Worm (Caenorhabditis elegans) whole organism, mixed stage, embryonic: Measurements from ENCODE around the gene gtf-2F2.
"Not testable (repeated sequence)": the region's sequence is repeated elsewhere in the genome, so short reads cannot be mapped to it uniquely, and the experiment has no call there.

Experiments used
- M03D4.4 ChIP-seq: sonication (generic microtip); optimal IDR thresholded peaks from 2 replicates; lab custom pipeline; 2017; ENCODE audit warnings: mild to moderate bottlenecking, missing genetic modification characterization, missing compliant biosample characterization
- bed-3 ChIP-seq: fragments of 200-800 bp; sonication (Bioruptor generic); optimal IDR thresholded peaks from 3 replicates; lab custom pipeline; 2018; ENCODE audit warnings: mild to moderate bottlenecking, missing genetic modification characterization, moderate library complexity, missing compliant biosample characterization
- ceh-39 ChIP-seq: fragments of 150-350 bp; optimal IDR thresholded peaks from 2 replicates; lab custom pipeline; 2014; ENCODE audit warnings: missing biosample characterization, missing genetic modification characterization
- ceh-43 ChIP-seq: fragments of 200-800 bp; sonication (Bioruptor generic); optimal IDR thresholded peaks from 2 replicates; lab custom pipeline; 2018; ENCODE audit warnings: mild to moderate bottlenecking, missing genetic modification characterization, moderate library complexity, missing compliant biosample characterization
- ceh-83 ChIP-seq: fragments of 200-800 bp; sonication (Bioruptor generic); optimal IDR thresholded peaks from 2 replicates; lab custom pipeline; 2018; ENCODE audit warnings: mild to moderate bottlenecking, missing genetic modification characterization, missing compliant biosample characterization
- ces-1 ChIP-seq: fragments of 150-350 bp; optimal IDR thresholded peaks from 2 replicates; lab custom pipeline; 2014; ENCODE audit warnings: missing biosample characterization, missing genetic modification reagents, missing genetic modification characterization
- cnd-1 ChIP-seq: fragments of 200-800 bp; sonication (Bioruptor generic); optimal IDR thresholded peaks from 2 replicates; lab custom pipeline; 2018; ENCODE audit warnings: mild to moderate bottlenecking, missing genetic modification characterization, missing compliant biosample characterization
- drap-1 ChIP-seq: fragments of 200-800 bp; sonication (Bioruptor generic); optimal IDR thresholded peaks from 3 replicates; lab custom pipeline; 2018; ENCODE audit warnings: mild to moderate bottlenecking, missing genetic modification characterization, missing compliant biosample characterization
- elt-1 ChIP-seq: sonication (generic microtip); optimal IDR thresholded peaks from 2 replicates; lab custom pipeline; 2017; ENCODE audit warnings: missing genetic modification characterization, mild to moderate bottlenecking, missing compliant biosample characterization, antibody characterized with exemption, moderate library complexity, borderline replicate concordance; ENCODE audit not compliant: insufficient read depth
- elt-3 ChIP-seq: fragments of 150-350 bp; optimal IDR thresholded peaks from 2 replicates; lab custom pipeline; 2014; ENCODE audit warnings: missing biosample characterization, missing genetic modification characterization
- flh-1 ChIP-seq: fragments of 200-800 bp; sonication (Bioruptor generic); optimal IDR thresholded peaks from 2 replicates; lab custom pipeline; 2018; ENCODE audit warnings: mild to moderate bottlenecking, missing genetic modification characterization, moderate library complexity, missing compliant biosample characterization
- ham-2 ChIP-seq: fragments of 200-800 bp; sonication (Bioruptor generic); optimal IDR thresholded peaks from 2 replicates; lab custom pipeline; 2018; ENCODE audit warnings: mild to moderate bottlenecking, missing genetic modification characterization, missing compliant biosample characterization
- hlh-1 ChIP-seq: fragments of 150-350 bp; optimal IDR thresholded peaks from 2 replicates; lab custom pipeline; 2014; ENCODE audit warnings: missing biosample characterization, missing genetic modification reagents, missing genetic modification characterization
- lin-13 ChIP-seq: fragments of 150-350 bp; optimal IDR thresholded peaks from 2 replicates; lab custom pipeline; 2014; ENCODE audit warnings: missing biosample characterization, missing genetic modification characterization
- lin-32 ChIP-seq: fragments of 200-800 bp; sonication (Bioruptor generic); optimal IDR thresholded peaks from 2 replicates; lab custom pipeline; 2018; ENCODE audit warnings: mild to moderate bottlenecking, missing genetic modification characterization, missing compliant biosample characterization
- lsy-2 ChIP-seq: fragments of 150-350 bp; optimal IDR thresholded peaks from 2 replicates; lab custom pipeline; 2014; ENCODE audit warnings: missing biosample characterization, missing genetic modification characterization
- mab-5 ChIP-seq: fragments of 150-350 bp; optimal IDR thresholded peaks from 2 replicates; lab custom pipeline; 2014; ENCODE audit warnings: missing biosample characterization, missing genetic modification characterization
- mep-1 ChIP-seq: fragments of 150-350 bp; optimal IDR thresholded peaks from 2 replicates; lab custom pipeline; 2017; ENCODE audit warnings: missing biosample characterization, missing genetic modification reagents, missing genetic modification characterization, inconsistent platforms
- mls-2 ChIP-seq: sonication (generic microtip); optimal IDR thresholded peaks from 2 replicates; lab custom pipeline; 2016; ENCODE audit warnings: mild to moderate bottlenecking, missing genetic modification characterization, moderate library complexity, missing compliant biosample characterization
- nhr-237 ChIP-seq: fragments of 150-350 bp; optimal IDR thresholded peaks from 2 replicates; lab custom pipeline; 2014; ENCODE audit warnings: missing biosample characterization, missing genetic modification characterization
- nhr-28 ChIP-seq: fragments of 150-350 bp; optimal IDR thresholded peaks from 2 replicates; lab custom pipeline; 2014; ENCODE audit warnings: missing biosample characterization, missing genetic modification characterization
- pha-4 ChIP-seq: fragments of 150-350 bp; optimal IDR thresholded peaks from 2 replicates; lab custom pipeline; 2018; ENCODE audit warnings: missing biosample characterization, missing genetic modification reagents, missing genetic modification characterization
- sem-2 ChIP-seq: fragments of 200-800 bp; sonication (Bioruptor generic); optimal IDR thresholded peaks from 2 replicates; lab custom pipeline; 2018; ENCODE audit warnings: mild to moderate bottlenecking, missing genetic modification characterization, missing compliant biosample characterization
- sptf-1 ChIP-seq: sonication (generic microtip); optimal IDR thresholded peaks from 2 replicates; lab custom pipeline; 2017; ENCODE audit warnings: mild to moderate bottlenecking, missing genetic modification characterization, moderate library complexity, missing compliant biosample characterization
- tbx-8 ChIP-seq: fragments of 200-800 bp; sonication (Bioruptor generic); optimal IDR thresholded peaks from 2 replicates; lab custom pipeline; 2018; ENCODE audit warnings: mild to moderate bottlenecking, missing genetic modification characterization, moderate library complexity, missing compliant biosample characterization
- unc-120 ChIP-seq: sonication (generic microtip); optimal IDR thresholded peaks from 2 replicates; lab custom pipeline; 2017; ENCODE audit warnings: missing genetic modification characterization, missing compliant biosample characterization; ENCODE audit not compliant: poor library complexity, severe bottlenecking
- unc-39 ChIP-seq: fragments of 150-350 bp; optimal IDR thresholded peaks from 2 replicates; lab custom pipeline; 2014; ENCODE audit warnings: missing biosample characterization, missing genetic modification characterization
- unc-62 ChIP-seq: fragments of 150-350 bp; optimal IDR thresholded peaks from 2 replicates; lab custom pipeline; 2014; ENCODE audit warnings: missing biosample characterization, missing genetic modification reagents, missing genetic modification characterization
- zip-8 ChIP-seq: fragments of 150-350 bp; optimal IDR thresholded peaks from 2 replicates; lab custom pipeline; 2014; ENCODE audit warnings: missing biosample characterization, missing genetic modification characterization
- ztf-11 ChIP-seq: fragments of 150-350 bp; optimal IDR thresholded peaks from 2 replicates; lab custom pipeline; 2014; ENCODE audit warnings: missing biosample characterization, missing genetic modification characterization

The gtf-2F2 gene

ce11 chrV:19010405-19010804 is 16.7 kb downstream of the gtf-2F2 start:
- TF ChIP-seq nhr-237 (tag; lab: Kevin White, UChicago), result no peak
- TF ChIP-seq cnd-1, result no peak
- TF ChIP-seq unc-39 (tag; lab: Kevin White, UChicago), result no peak
- TF ChIP-seq zip-8 (tag; lab: Kevin White, UChicago), result no peak
- TF ChIP-seq sptf-1 (tag; lab: Kevin White, UChicago), result no peak
- no peak for TF ChIP-seq lin-13 (tag; lab: Kevin White, UChicago)
- TF ChIP-seq lsy-2 (tag; lab: Kevin White, UChicago), result no peak
- TF ChIP-seq ztf-11 (tag; lab: Kevin White, UChicago), result no peak
- TF ChIP-seq ham-2 (GFP tag; lab: Kevin White, UChicago), result no peak
- no peak for TF ChIP-seq hlh-1
- no peak for TF ChIP-seq mep-1 (tag; lab: Kevin White, UChicago)

DNA sequence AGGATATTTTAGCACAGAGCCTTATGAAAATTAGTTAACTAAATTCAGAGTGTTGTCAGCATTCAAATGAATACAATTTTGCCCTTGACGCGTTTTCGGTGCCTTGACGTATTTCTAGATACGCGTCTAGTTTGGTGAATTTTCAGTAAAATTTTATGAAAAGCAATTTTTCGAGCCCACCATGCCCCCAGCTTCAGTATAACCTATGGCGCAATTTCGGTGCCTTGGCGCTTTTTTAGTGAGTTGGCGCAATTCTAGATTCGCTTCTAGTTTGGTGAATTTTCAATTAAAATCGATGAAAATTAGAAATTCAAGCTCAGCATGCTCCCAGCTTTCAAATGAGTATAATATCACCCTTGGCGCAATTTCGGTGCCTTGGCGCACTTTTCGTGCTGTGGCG is 19.5 kb downstream of the gtf-2F2 start:
- TF ChIP-seq sem-2 (GFP tag; lab: Kevin White, UChicago) (no peak), unc-62 (GFP tag; lab: Kevin White, UChicago) (no peak), ces-1 (GFP tag; lab: Kevin White, UChicago) (no peak), elt-1 (tag; lab: Kevin White, UChicago) (no peak), unc-120 (tag; lab: Kevin White, UChicago) (no peak), nhr-28 (tag; lab: Kevin White, UChicago) (no peak), mep-1 (tag; lab: Kevin White, UChicago) (no peak), sptf-1 (tag; lab: Kevin White, UChicago) (no peak), hlh-1 (no peak), mab-5 (tag; lab: Kevin White, UChicago) (no peak), drap-1 (GFP tag; lab: Kevin White, UChicago) (no peak), M03D4.4 (tag; lab: Kevin White, UChicago) (no peak), mls-2 (tag; lab: Kevin White, UChicago) (no peak), nhr-237 (tag; lab: Kevin White, UChicago) (no peak), pha-4 (tag; lab: Kevin White, UChicago) (no peak), lsy-2 (tag; lab: Kevin White, UChicago) (no peak), ceh-43 (GFP tag; lab: Kevin White, UChicago) (no peak), flh-1 (GFP tag; lab: Kevin White, UChicago) (no peak), tbx-8 (GFP tag; lab: Kevin White, UChicago) (no peak)

DNA sequence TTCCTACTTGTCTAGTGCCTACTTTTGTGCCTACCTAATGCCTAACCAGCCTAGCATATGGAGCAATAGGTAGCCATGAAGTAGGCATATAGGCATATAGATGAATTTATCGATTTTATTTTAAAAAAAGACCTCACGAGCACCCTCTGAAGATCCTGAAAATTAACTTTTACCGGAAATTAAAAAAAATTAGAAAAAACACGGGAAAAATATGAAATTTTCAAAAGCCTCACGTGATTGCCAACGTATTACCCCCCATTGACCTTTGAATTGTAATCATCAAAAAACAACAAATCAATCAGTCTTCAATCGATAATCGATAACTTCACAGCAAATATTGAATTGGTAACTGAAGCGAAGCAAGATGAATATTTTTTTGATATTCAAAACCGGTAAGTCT is 20.5 kb downstream of the gtf-2F2 start, which contains the start of gene Y39B6A.30:
Gene Y39B6A.30 (plus strand): TSS at position 301 of the 400 bp plus-strand sequence.
- TF ChIP-seq ceh-43 (GFP tag; lab: Kevin White, UChicago); unc-39 (tag; lab: Kevin White, UChicago); flh-1 (GFP tag; lab: Kevin White, UChicago): not testable (repeated sequence)
- TF ChIP-seq, all 35 proteins: peak for 0; not testable (repeated sequence) for 35

- TF ChIP-seq ceh-39 (tag; lab: Kevin White, UChicago) (no peak), ztf-11 (tag; lab: Kevin White, UChicago) (no peak), lin-13 (tag; lab: Kevin White, UChicago) (no peak), bed-3 (GFP tag; lab: Kevin White, UChicago) (no peak), ceh-83 (GFP tag; lab: Kevin White, UChicago) (no peak), lsy-2 (tag; lab: Kevin White, UChicago) (no peak), hlh-1 (no peak), drap-1 (GFP tag; lab: Kevin White, UChicago) (no peak), unc-62 (GFP tag; lab: Kevin White, UChicago) (no peak), sem-2 (GFP tag; lab: Kevin White, UChicago) (no peak), M03D4.4 (tag; lab: Kevin White, UChicago) (no peak), unc-39 (tag; lab: Kevin White, UChicago) (no peak), mep-1 (tag; lab: Kevin White, UChicago) (no peak), elt-1 (tag; lab: Kevin White, UChicago) (no peak), sptf-1 (tag; lab: Kevin White, UChicago) (no peak), elt-3 (no peak), pha-4 (tag; lab: Kevin White, UChicago) (no peak), mab-5 (tag; lab: Kevin White, UChicago) (no peak), lin-32 (no peak)
Observed at ce11 chrV:19019239-19019638, 25.5 kb downstream of the gtf-2F2 start.
